Fruit fly (Drosophila melanogaster): Measurements from ENCODE around the gene tim.
A peak's percentile ranks its signal among the peaks of the same experiment; 100 is the strongest.

Gene tim

dm6 chr2L:3472242-3472641, 35.7 kb downstream of the tim start, which contains the start of gene Pgant4 (continued):
- no peak for TF ChIP-seq tap (tag; optimal IDR thresholded peaks at IDR 0.05)
- TF ChIP-seq Sry-β (GFP tag; optimal IDR thresholded peaks at IDR 0.05) = no peak
- TF ChIP-seq B-H1 (GFP tag; IDR thresholded peaks at IDR 0.05) = peak; percentile 41; the same call in 1 of the 3 replicates
- TF ChIP-seq ATbp (GFP tag; optimal IDR thresholded peaks at IDR 0.05) = no peak
- TF ChIP-seq D19B (GFP tag; optimal IDR thresholded peaks at IDR 0.05) = no peak
- TF ChIP-seq phol (tag; optimal IDR thresholded peaks at IDR 0.05) = peak; percentile 43
- TF ChIP-seq hb (GFP tag; IDR thresholded peaks at IDR 0.05; ENCODE audit: partially characterized antibody) = no peak
- TF ChIP-seq CG7839 (tag; optimal IDR thresholded peaks at IDR 0.05) = peak; percentile 67
- no peak for TF ChIP-seq Kr (GFP tag; optimal IDR thresholded peaks at IDR 0.05)
- peak; percentile 69; the same call in 1 of the 2 replicates for TF ChIP-seq CG11085 (GFP tag; IDR thresholded peaks at IDR 0.05)
- no peak for TF ChIP-seq CG6272 (GFP tag; IDR thresholded peaks at IDR 0.05)
- TF ChIP-seq CG14667 (GFP tag; IDR thresholded peaks at IDR 0.05) = peak; percentile 63
- peak; percentile 39 for TF ChIP-seq CG30431 (GFP tag; optimal IDR thresholded peaks at IDR 0.05)
- peak; percentile 61 for TF ChIP-seq CG10366 (GFP tag; IDR thresholded peaks at IDR 0.05)
- no peak for TF ChIP-seq hkb (optimal IDR thresholded peaks at IDR 0.05)
- TF ChIP-seq hkb (GFP tag; IDR thresholded peaks at IDR 0.05) = no peak
- no peak for TF ChIP-seq CG14860 (GFP tag; IDR thresholded peaks at IDR 0.05; ENCODE audit: partially characterized antibody)
- TF ChIP-seq CG6689 (GFP tag; IDR thresholded peaks at IDR 0.05) = peak; percentile 37; the same call in 1 of the 2 replicates
- TF ChIP-seq Ada2b (GFP tag; IDR thresholded peaks at IDR 0.05) = no peak
- TF ChIP-seq CG10431 (GFP tag; optimal IDR thresholded peaks at IDR 0.05) = no peak
- no peak for TF ChIP-seq CG10274 (GFP tag; optimal IDR thresholded peaks at IDR 0.05)
- TF ChIP-seq pfk (GFP tag; optimal IDR thresholded peaks at IDR 0.05) = no peak
- peak; percentile 57 for TF ChIP-seq CG30403 (GFP tag; optimal IDR thresholded peaks at IDR 0.05)
- 0 out of 2 replicates have a peak, but pooled peaks have one; percentile 34 for TF ChIP-seq wdn (GFP tag; IDR thresholded peaks at IDR 0.05)
- no peak for TF ChIP-seq NK7.1 (GFP tag; optimal IDR thresholded peaks at IDR 0.05)
- TF ChIP-seq gro (GFP tag; optimal IDR thresholded peaks at IDR 0.05) = no peak
- no peak for TF ChIP-seq br (optimal IDR thresholded peaks at IDR 0.05)
- TF ChIP-seq Xbp1 (GFP tag; optimal IDR thresholded peaks at IDR 0.05) = peak; percentile 80
- peak; percentile 57 for TF ChIP-seq Hr3 (GFP tag; optimal IDR thresholded peaks at IDR 0.05)
- no peak for TF ChIP-seq GATAe (GFP tag; conservative IDR thresholded peaks at IDR 0.05)
- no peak for TF ChIP-seq CG12219 (GFP tag; optimal IDR thresholded peaks at IDR 0.05)
- TF ChIP-seq bigmax (GFP tag; optimal IDR thresholded peaks at IDR 0.05) = no peak
- TF ChIP-seq CG8765 (GFP tag; IDR thresholded peaks at IDR 0.05) = 0 out of 2 replicates have a peak, but pooled peaks have one; percentile 32
- TF ChIP-seq CG4282 (GFP tag; optimal IDR thresholded peaks at IDR 0.05) = no peak
- TF ChIP-seq CG10321 (GFP tag; IDR thresholded peaks at IDR 0.05) = no peak
- TF ChIP-seq fd3F (GFP tag; optimal IDR thresholded peaks at IDR 0.05) = peak; percentile 20
- no peak for TF ChIP-seq lola (GFP tag; optimal IDR thresholded peaks at IDR 0.05)
- no peak for TF ChIP-seq CG16779 (GFP tag; IDR thresholded peaks at IDR 0.05)
- peak; percentile 15 for TF ChIP-seq Atf3 (GFP tag; optimal IDR thresholded peaks at IDR 0.05)
- TF ChIP-seq ap (GFP tag; IDR thresholded peaks at IDR 0.05) = peak; percentile 32; the same call in 1 of the 2 replicates
- TF ChIP-seq Camta (GFP tag; optimal IDR thresholded peaks at IDR 0.05) = peak; percentile 35
- no peak for TF ChIP-seq CG3163 (GFP tag; optimal IDR thresholded peaks at IDR 0.05)
- TF ChIP-seq abd-A (tag; optimal IDR thresholded peaks at IDR 0.05) = no peak
- no peak for TF ChIP-seq CG10462 (GFP tag; optimal IDR thresholded peaks at IDR 0.05)
- no peak for TF ChIP-seq CG7271 (tag; optimal IDR thresholded peaks at IDR 0.05)
- no peak for TF ChIP-seq tio (GFP tag; optimal IDR thresholded peaks at IDR 0.05)
- peak; percentile 16 for TF ChIP-seq CG18262 (tag; optimal IDR thresholded peaks at IDR 0.05)
- no peak for TF ChIP-seq yki (optimal IDR thresholded peaks at IDR 0.05)
- no peak for TF ChIP-seq CG7928 (GFP tag; optimal IDR thresholded peaks at IDR 0.05)
- TF ChIP-seq CG8944 (GFP tag; optimal IDR thresholded peaks at IDR 0.05) = peak; percentile 50
- no peak for TF ChIP-seq fd102C (GFP tag; optimal IDR thresholded peaks at IDR 0.05)
- peak; percentile 97 for TF ChIP-seq Dp (GFP tag; optimal IDR thresholded peaks at IDR 0.05)
